Worm (Caenorhabditis elegans): Measurements from ENCODE around the gene tomm-7.

ce11 chrIII:7891573-7892306, 32.3 kb downstream of the tomm-7 start, which contains the start of the genes ZK688.5 and fahd-1:
- TF ChIP-seq him-1 (tag; optimal IDR thresholded peaks at IDR 0.05), result no peak
- TF ChIP-seq W03F9.2 (tag; optimal IDR thresholded peaks at IDR 0.05), result peak; percentile 60
- no peak for TF ChIP-seq dao-5 (tag; optimal IDR thresholded peaks at IDR 0.05)

Measured in whole organism, L4/young adult.